Worm (Caenorhabditis elegans) whole organism, early embryonic: ENCODE data around the gene dod-21.

Source experiments
- ama-1 ChIP-seq: fragments of 150-350 bp; optimal IDR thresholded peaks from 2 replicates; lab custom pipeline; 2014
- ceh-13 ChIP-seq: fragments of 200-800 bp; sonication (Bioruptor generic); optimal IDR thresholded peaks from 2 replicates; lab custom pipeline; 2018; ENCODE audit warnings: mild to moderate bottlenecking, missing genetic modification characterization, missing compliant biosample characterization
- ets-7 ChIP-seq: sonication (generic microtip); optimal IDR thresholded peaks from 2 replicates; lab custom pipeline; 2016; ENCODE audit warnings: missing genotype, missing genetic modification characterization, missing compliant biosample characterization
- flt-1 ChIP-seq: fragments of 200-800 bp; sonication (Bioruptor generic); IDR thresholded peaks from 2 replicates; pipeline ENCODE4 v1.3.6; 2022; ENCODE audit warnings: missing genetic modification characterization, missing compliant biosample characterization
- hmg-4 ChIP-seq: fragments of 200-800 bp; sonication (Bioruptor generic); optimal IDR thresholded peaks from 2 replicates; lab custom pipeline; 2018; ENCODE audit warnings: mild to moderate bottlenecking, missing genetic modification characterization, missing compliant biosample characterization
- scrt-1 ChIP-seq: fragments of 200-800 bp; sonication (Bioruptor generic); IDR thresholded peaks from 2 replicates; pipeline ENCODE4 v1.3.6; 2022; ENCODE audit warnings: missing genetic modification characterization, missing compliant biosample characterization
- tbx-37 ChIP-seq: fragments of 200-800 bp; sonication (Bioruptor generic); conservative IDR thresholded peaks from 2 replicates; pipeline ENCODE4 v1.3.6; 2022; ENCODE audit warnings: missing genetic modification reagents, missing genetic modification characterization, missing compliant biosample characterization

DNA sequence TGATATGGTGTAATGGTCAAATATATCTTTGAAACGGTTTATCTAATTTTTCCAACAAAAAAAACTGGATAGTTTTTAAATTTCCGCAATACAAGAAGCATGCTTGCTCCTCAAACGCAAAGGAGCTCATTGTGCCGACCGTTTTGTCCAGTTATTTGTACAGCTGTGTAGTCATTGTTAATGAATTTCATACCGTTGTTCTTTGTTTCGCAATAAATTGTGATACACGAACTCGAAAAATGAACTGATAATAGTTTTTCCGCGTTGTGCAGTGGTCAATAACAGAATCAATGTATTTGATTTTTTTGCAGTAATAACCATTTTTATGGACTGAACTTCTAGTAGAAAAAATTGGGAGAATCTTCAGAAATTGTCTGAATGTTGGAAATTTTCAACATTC lies 37.7 kb upstream of the dod-21 start:
- TF ChIP-seq scrt-1 (GFP tag; lab: Robert Waterston, UW) (no peak), flt-1 (GFP tag; lab: Robert Waterston, UW) (no peak), ceh-13 (GFP tag; lab: Kevin White, UChicago) (no peak), ama-1 (lab: Kevin White, UChicago) (no peak), ets-7 (tag; lab: Kevin White, UChicago) (no peak), tbx-37 (GFP tag; lab: Robert Waterston, UW) (no peak), hmg-4 (GFP tag; lab: Kevin White, UChicago) (no peak)
